Fruit fly (Drosophila melanogaster) whole organism, pupa: ENCODE results near the gene tplus3b.

Experiments used
- CG12605 ChIP-seq: fragments of 200-800 bp; sonication (Bioruptor generic); IDR thresholded peaks from 2 replicates; pipeline ENCODE4 v1.3.6; 2022; ENCODE audit warnings: missing biosample characterization, missing genetic modification characterization
- CG13204 ChIP-seq: fragments of 200-800 bp; sonication (Bioruptor generic); optimal IDR thresholded peaks from 2 replicates; lab custom pipeline; 2018; ENCODE audit warnings: missing biosample characterization, mild to moderate bottlenecking, missing genetic modification characterization, moderate library complexity
- CG14655 ChIP-seq: fragments of 200-800 bp; sonication (Bioruptor generic); optimal IDR thresholded peaks from 3 replicates; lab custom pipeline; 2017; ENCODE audit warnings: mild to moderate bottlenecking, missing biosample characterization, missing genetic modification reagents, missing genetic modification characterization
- CG15710 ChIP-seq: fragments of 200-800 bp; sonication (Bioruptor generic); optimal IDR thresholded peaks from 2 replicates; lab custom pipeline; 2018; ENCODE audit warnings: missing biosample characterization, mild to moderate bottlenecking, missing genetic modification characterization, moderate library complexity
- CG17806 ChIP-seq: fragments of 200-800 bp; sonication (Bioruptor generic); optimal IDR thresholded peaks from 2 replicates; lab custom pipeline; 2018; ENCODE audit warnings: missing biosample characterization, mild to moderate bottlenecking, missing genetic modification characterization, moderate library complexity
- CG32121 ChIP-seq: fragments of 200-800 bp; sonication (Bioruptor generic); IDR thresholded peaks from 2 replicates; pipeline ENCODE4 v1.3.6; 2022; ENCODE audit warnings: missing biosample characterization, missing genetic modification characterization
- CG4496 ChIP-seq: fragments of 200-800 bp; sonication (Bioruptor generic); IDR thresholded peaks from 3 replicates; pipeline ENCODE4 v1.3.6; 2022; ENCODE audit warnings: missing biosample characterization, missing genetic modification characterization
- CG8301 ChIP-seq: fragments of 200-800 bp; sonication (Bioruptor generic); optimal IDR thresholded peaks from 2 replicates; lab custom pipeline; 2018; ENCODE audit warnings: missing biosample characterization, mild to moderate bottlenecking, missing genetic modification characterization
- CG9948 ChIP-seq: fragments of 200-800 bp; sonication (Bioruptor generic); optimal IDR thresholded peaks from 2 replicates; lab custom pipeline; 2018; ENCODE audit warnings: missing biosample characterization, mild to moderate bottlenecking, missing genetic modification characterization, moderate library complexity
- D1 ChIP-seq: fragments of 200-800 bp; sonication (Bioruptor generic); optimal IDR thresholded peaks from 2 replicates; lab custom pipeline; 2018; ENCODE audit warnings: missing biosample characterization, mild to moderate bottlenecking, missing genetic modification characterization, moderate library complexity
- Pif1A ChIP-seq: fragments of 200-800 bp; sonication (Bioruptor generic); optimal IDR thresholded peaks from 3 replicates; lab custom pipeline; 2016; ENCODE audit warnings: missing biosample characterization, missing genetic modification characterization
- rn ChIP-seq: fragments of 200-800 bp; sonication (Bioruptor generic); IDR thresholded peaks from 2 replicates; pipeline ENCODE4 v1.3.6; 2022; ENCODE audit warnings: missing biosample characterization, missing genetic modification characterization

DNA sequence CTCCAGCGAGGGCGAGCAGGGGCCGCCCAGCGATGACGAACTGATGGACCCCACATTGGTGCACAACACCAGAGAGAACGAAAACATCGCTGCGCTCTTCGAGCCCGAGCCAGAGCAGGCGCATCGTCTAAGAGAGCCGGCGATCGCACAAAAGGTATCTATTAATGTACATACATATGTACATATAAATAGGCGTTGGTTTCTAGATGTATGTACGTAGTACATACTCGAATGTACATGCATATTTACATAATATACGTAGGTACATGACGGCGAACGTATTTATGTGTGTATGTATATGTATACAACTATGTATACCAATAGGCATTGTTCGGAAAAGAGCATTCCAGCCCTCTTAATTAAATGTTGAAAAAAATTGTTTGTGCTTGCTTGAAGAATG is 39.9 kb upstream of the tplus3b start:
- no peak for TF ChIP-seq CG32121 (GFP tag; lab: Robert Waterston, UW)
- no peak for TF ChIP-seq CG13204 (GFP tag; lab: Kevin White, UChicago)
- no peak for TF ChIP-seq CG14655
- TF ChIP-seq Pif1A (GFP tag; lab: Kevin White, UChicago) = no peak
- TF ChIP-seq CG8301 (tag; lab: Kevin White, UChicago) = no peak
- TF ChIP-seq CG4496 = no peak
- TF ChIP-seq CG17806 (tag; lab: Kevin White, UChicago) = no peak
- TF ChIP-seq rn (GFP tag; lab: Robert Waterston, UW) = no peak
- TF ChIP-seq CG12605 (GFP tag; lab: Robert Waterston, UW) = no peak
- no peak for TF ChIP-seq CG9948 (tag; lab: Kevin White, UChicago)
- TF ChIP-seq D1 (tag; lab: Kevin White, UChicago) = no peak
- no peak for TF ChIP-seq CG15710 (tag; lab: Kevin White, UChicago)
